Worm (Caenorhabditis elegans) whole organism, L2 larva: ENCODE results near the gene mapk-15.
A peak's percentile ranks its signal among the peaks of the same experiment; 100 is the strongest.

Experiments used
- C34F6.9 ChIP-seq: fragments of 150-350 bp; optimal IDR thresholded peaks from 2 replicates; lab custom pipeline; 2014; ENCODE audit warnings: missing biosample characterization, missing genetic modification characterization
- F13H6.1 ChIP-seq: sonication (generic microtip); optimal IDR thresholded peaks from 2 replicates; lab custom pipeline; 2016; ENCODE audit warnings: missing genetic modification characterization, missing compliant biosample characterization
- Y55F3AM.14 ChIP-seq: fragments of 200-800 bp; sonication (Bioruptor generic); optimal IDR thresholded peaks from 2 replicates; lab custom pipeline; 2018; ENCODE audit warnings: mild to moderate bottlenecking, missing genetic modification characterization, missing compliant biosample characterization
- ZK546.5 ChIP-seq: sonication (generic microtip); optimal IDR thresholded peaks from 2 replicates; lab custom pipeline; 2017; ENCODE audit warnings: missing biosample characterization, missing genetic modification characterization
- alr-1 ChIP-seq: fragments of 150-350 bp; optimal IDR thresholded peaks from 2 replicates; lab custom pipeline; 2014; ENCODE audit warnings: missing biosample characterization, missing genetic modification characterization
- aly-2 ChIP-seq: fragments of 150-350 bp; optimal IDR thresholded peaks from 2 replicates; lab custom pipeline; 2014; ENCODE audit warnings: missing biosample characterization, missing genetic modification characterization
- ama-1 ChIP-seq: fragments of 150-350 bp; optimal IDR thresholded peaks from 2 replicates; lab custom pipeline; 2018; ENCODE audit warnings: inconsistent platforms
- blmp-1 ChIP-seq: sonication (generic microtip); optimal IDR thresholded peaks from 2 replicates; lab custom pipeline; 2017; ENCODE audit warnings: missing genetic modification characterization, mild to moderate bottlenecking, missing compliant biosample characterization, antibody characterized with exemption, moderate library complexity; ENCODE audit not compliant: insufficient read depth
- ceh-16 ChIP-seq: fragments of 150-350 bp; optimal IDR thresholded peaks from 2 replicates; lab custom pipeline; 2014; ENCODE audit warnings: missing biosample characterization, missing genetic modification characterization
- crh-2 ChIP-seq: sonication (generic microtip); optimal IDR thresholded peaks from 2 replicates; lab custom pipeline; 2017; ENCODE audit warnings: missing biosample characterization, missing genetic modification characterization
- egl-27 ChIP-seq: sonication (generic microtip); optimal IDR thresholded peaks from 3 replicates; lab custom pipeline; 2017; ENCODE audit warnings: missing biosample characterization, missing genetic modification reagents, missing genetic modification characterization
- elt-1 ChIP-seq: fragments of 150-350 bp; optimal IDR thresholded peaks from 2 replicates; lab custom pipeline; 2014; ENCODE audit warnings: missing biosample characterization, missing genetic modification characterization
- elt-3 ChIP-seq: sonication (generic microtip); optimal IDR thresholded peaks from 2 replicates; lab custom pipeline; 2017; ENCODE audit warnings: missing biosample characterization, missing genetic modification characterization
- fos-1 ChIP-seq: fragments of 150-350 bp; optimal IDR thresholded peaks from 2 replicates; lab custom pipeline; 2014; ENCODE audit warnings: missing biosample characterization, missing genetic modification characterization
- lin-13 ChIP-seq: fragments of 150-350 bp; optimal IDR thresholded peaks from 2 replicates; lab custom pipeline; 2014; ENCODE audit warnings: missing biosample characterization, missing genetic modification reagents, missing genetic modification characterization
- lsy-2 ChIP-seq, 2 experiments: fragments of 150-350 bp in 1 of 2; sonication (generic microtip) in 1 of 2; optimal IDR thresholded peaks; 2 replicates each; lab custom pipeline; 2014 to 2017; ENCODE audit warnings: missing biosample characterization in 2 of 2, missing genetic modification characterization in 2 of 2
- mab-5 ChIP-seq: fragments of 150-350 bp; optimal IDR thresholded peaks from 2 replicates; lab custom pipeline; 2014; ENCODE audit warnings: missing biosample characterization, missing genetic modification characterization
- mdl-1 ChIP-seq, 2 experiments: fragments of 150-350 bp in 1 of 2; sonication (generic microtip) in 1 of 2; optimal IDR thresholded peaks; 2 replicates each; lab custom pipeline; 2017; ENCODE audit warnings: missing biosample characterization in 2 of 2, missing genetic modification characterization in 2 of 2
- nhr-10 ChIP-seq: sonication (generic microtip); optimal IDR thresholded peaks from 2 replicates; lab custom pipeline; 2017; ENCODE audit warnings: missing biosample characterization, missing genetic modification characterization
- nhr-11 ChIP-seq: fragments of 150-350 bp; optimal IDR thresholded peaks from 2 replicates; lab custom pipeline; 2014; ENCODE audit warnings: missing biosample characterization, missing genetic modification characterization
- nhr-12 ChIP-seq: fragments of 150-350 bp; optimal IDR thresholded peaks from 2 replicates; lab custom pipeline; 2014; ENCODE audit warnings: missing biosample characterization, missing genetic modification characterization
- nhr-129 ChIP-seq: fragments of 150-350 bp; optimal IDR thresholded peaks from 2 replicates; lab custom pipeline; 2014; ENCODE audit warnings: missing biosample characterization, missing genetic modification characterization
- nhr-23 ChIP-seq: fragments of 150-350 bp; optimal IDR thresholded peaks from 2 replicates; lab custom pipeline; 2014; ENCODE audit warnings: missing biosample characterization, missing genetic modification reagents, missing genetic modification characterization
- nhr-237 ChIP-seq: fragments of 150-350 bp; optimal IDR thresholded peaks from 2 replicates; lab custom pipeline; 2014; ENCODE audit warnings: missing biosample characterization, missing genetic modification characterization
- nhr-6 ChIP-seq: fragments of 150-350 bp; optimal IDR thresholded peaks from 2 replicates; lab custom pipeline; 2014; ENCODE audit warnings: missing biosample characterization, missing genetic modification characterization
- nhr-77 ChIP-seq: fragments of 150-350 bp; optimal IDR thresholded peaks from 2 replicates; lab custom pipeline; 2014; ENCODE audit warnings: missing biosample characterization, missing genetic modification characterization
- sem-4 ChIP-seq: fragments of 150-350 bp; optimal IDR thresholded peaks from 2 replicates; lab custom pipeline; 2014; ENCODE audit warnings: missing biosample characterization, missing genetic modification reagents, missing genetic modification characterization
- skn-1 ChIP-seq: sonication (generic microtip); optimal IDR thresholded peaks from 2 replicates; lab custom pipeline; 2017; ENCODE audit warnings: missing biosample characterization, missing genetic modification characterization
- sma-9 ChIP-seq, 2 experiments: fragments of 150-350 bp in 1 of 2; sonication (generic microtip) in 1 of 2; optimal IDR thresholded peaks; 2 replicates each; lab custom pipeline; 2014 to 2016; ENCODE audit warnings: missing genetic modification characterization in 2 of 2, mild to moderate bottlenecking in 1 of 2, missing biosample characterization in 1 of 2, missing compliant biosample characterization in 1 of 2, missing genetic modification reagents in 1 of 2, moderate library complexity in 1 of 2
- snpc-4 ChIP-seq: fragments of 150-350 bp; optimal IDR thresholded peaks from 2 replicates; lab custom pipeline; 2014; ENCODE audit warnings: missing biosample characterization, missing genetic modification characterization
- unc-39 ChIP-seq: fragments of 150-350 bp; optimal IDR thresholded peaks from 2 replicates; lab custom pipeline; 2014; ENCODE audit warnings: missing biosample characterization, missing genetic modification characterization
- unc-55 ChIP-seq: fragments of 150-350 bp; sonication (generic microtip); optimal IDR thresholded peaks from 3 replicates; lab custom pipeline; 2014; ENCODE audit warnings: missing biosample characterization, missing genetic modification reagents, missing genetic modification characterization
- ztf-1 ChIP-seq: fragments of 200-800 bp; sonication (Bioruptor generic); conservative IDR thresholded peaks from 2 replicates; pipeline ENCODE4 v1.3.6; 2022; ENCODE audit warnings: missing genetic modification characterization, missing compliant biosample characterization

mapk-15 gene

ce11 chrIII:6077973-6078372 is 10.3 kb downstream of the mapk-15 start:
- no peak for TF ChIP-seq nhr-12
- TF ChIP-seq unc-55 (GFP tag; lab: Kevin White, UChicago) = peak; percentile 48
- peak in 1 of 2 experiments; percentile 7 for TF ChIP-seq lsy-2 (tag; optimal IDR thresholded peaks at IDR 0.05; lab: Kevin White, UChicago)
- no peak for TF ChIP-seq elt-3 (tag; lab: Kevin White, UChicago)
- peak; percentile 33 for TF ChIP-seq C34F6.9
- no peak for TF ChIP-seq snpc-4 (tag; lab: Kevin White, UChicago)
- TF ChIP-seq F13H6.1 (tag; lab: Kevin White, UChicago) = no peak

- TF ChIP-seq blmp-1 (tag; lab: Kevin White, UChicago) = no peak
- TF ChIP-seq Y55F3AM.14 = no peak
- no peak for TF ChIP-seq ztf-1 (GFP tag; lab: Robert Waterston, UW)
- TF ChIP-seq nhr-129 (tag; lab: Kevin White, UChicago) = peak; percentile 15
- peak; percentile 30 for TF ChIP-seq C34F6.9
- no peak for TF ChIP-seq nhr-77
- no peak for TF ChIP-seq ZK546.5
- TF ChIP-seq mab-5 = no peak
Measured at ce11 chrIII:6078917-6079316, 11.3 kb downstream of the mapk-15 start.

- TF ChIP-seq C34F6.9 (peak; percentile 25), aly-2 (tag; lab: Kevin White, UChicago) (no peak)
- TF ChIP-seq, all 48 proteins: peak for 1
Measured at ce11 chrIII:6080263-6080662, 12.6 kb downstream of the mapk-15 start, which contains the start of gene attf-4. attf-4 (plus strand) TSS chrIII:6080563.

- TF ChIP-seq ama-1 (lab: Kevin White, UChicago) (no peak), aly-2 (tag; lab: Kevin White, UChicago) (no peak), ceh-16 (tag; lab: Kevin White, UChicago) (no peak), nhr-237 (no peak), elt-1 (no peak), blmp-1 (tag; lab: Kevin White, UChicago) (no peak), snpc-4 (tag; lab: Kevin White, UChicago) (no peak), crh-2 (tag; lab: Kevin White, UChicago) (no peak), nhr-11 (tag; lab: Kevin White, UChicago) (no peak), alr-1 (tag; lab: Kevin White, UChicago) (no peak), mdl-1 (tag; optimal IDR thresholded peaks at IDR 0.05; lab: Kevin White, UChicago) (no peak), sma-9 (GFP tag; optimal IDR thresholded peaks at IDR 0.05; lab: Kevin White, UChicago) (no peak), sma-9 (tag; optimal IDR thresholded peaks at IDR 0.05; lab: Kevin White, UChicago) (no peak), nhr-77 (no peak), sem-4 (tag; lab: Kevin White, UChicago) (no peak), nhr-129 (tag; lab: Kevin White, UChicago) (no peak), egl-27 (tag; lab: Kevin White, UChicago) (no peak), nhr-23 (tag; lab: Kevin White, UChicago) (no peak), lsy-2 (tag; optimal IDR thresholded peaks at IDR 0.05; lab: Kevin White, UChicago) (no peak), unc-55 (GFP tag; lab: Kevin White, UChicago) (no peak), nhr-6 (tag; lab: Kevin White, UChicago) (no peak)
Measured at ce11 chrIII:6085311-6085710, 17.7 kb downstream of the mapk-15 start.

- peak; percentile 65 for TF ChIP-seq skn-1 (tag; lab: Kevin White, UChicago)
- TF ChIP-seq crh-2 (tag; lab: Kevin White, UChicago) = peak; percentile 6
- no peak for TF ChIP-seq unc-39 (tag; lab: Kevin White, UChicago)
- peak; percentile 52 for TF ChIP-seq fos-1
Measured at ce11 chrIII:6087705-6088359, 20.2 kb downstream of the mapk-15 start, which contains the start of gene wht-1. wht-1 (minus strand) TSS chrIII:6087755.

- TF ChIP-seq skn-1 (tag; lab: Kevin White, UChicago) = no peak
- TF ChIP-seq egl-27 (tag; lab: Kevin White, UChicago) = no peak
- no peak for TF ChIP-seq lin-13 (GFP tag; lab: Kevin White, UChicago)
- peak; percentile 25 for TF ChIP-seq blmp-1 (tag; lab: Kevin White, UChicago)
- TF ChIP-seq nhr-6 (tag; lab: Kevin White, UChicago) = no peak
- no peak for TF ChIP-seq nhr-10
Measured at ce11 chrIII:6095654-6096053, 28.0 kb downstream of the mapk-15 start.
